Fruit fly (Drosophila melanogaster): ENCODE results near the gene Cds.

DNA sequence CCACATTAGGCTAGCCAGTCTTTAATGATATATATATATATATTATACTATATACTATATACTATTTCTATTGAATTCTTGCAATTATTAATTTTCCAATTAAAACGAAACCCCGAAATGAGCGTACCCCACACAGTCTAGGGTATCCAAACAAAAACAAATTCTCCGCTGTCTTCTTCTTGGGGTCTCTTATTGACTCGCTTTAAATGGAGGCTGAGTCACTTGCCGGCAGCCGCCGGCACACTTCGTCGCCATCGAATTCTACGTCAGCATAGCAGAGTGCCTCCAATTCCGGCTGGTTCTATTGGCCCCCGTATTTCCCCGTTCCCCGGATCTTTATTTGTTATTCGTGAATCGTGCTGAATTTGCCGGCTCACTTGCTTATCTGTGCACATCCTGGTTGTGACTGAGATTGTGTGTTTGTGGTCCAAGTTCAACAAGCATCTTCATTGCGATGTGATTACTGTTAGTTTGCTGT is 32.9 kb upstream of the Cds start:
- TF ChIP-seq Sox102F (GFP tag; optimal IDR thresholded peaks at IDR 0.05) (no peak), Eip93F (GFP tag; optimal IDR thresholded peaks at IDR 0.05) (no peak), Eip75B (GFP tag; optimal IDR thresholded peaks at IDR 0.05) (no peak), CG6808 (GFP tag; optimal IDR thresholded peaks at IDR 0.05) (no peak), CG8119 (GFP tag; IDR thresholded peaks at IDR 0.05) (no peak), Hr4 (GFP tag; optimal IDR thresholded peaks at IDR 0.05) (no peak), Lpt (GFP tag; optimal IDR thresholded peaks at IDR 0.05) (no peak), lz (GFP tag; optimal IDR thresholded peaks at IDR 0.05) (no peak), Met (GFP tag; optimal IDR thresholded peaks at IDR 0.05) (no peak), CG9139 (GFP tag; optimal IDR thresholded peaks at IDR 0.05) (no peak), Sox14 (GFP tag; optimal IDR thresholded peaks at IDR 0.05) (no peak)
